Fruit fly (Drosophila melanogaster): ENCODE data around the gene r.

r gene

DNA sequence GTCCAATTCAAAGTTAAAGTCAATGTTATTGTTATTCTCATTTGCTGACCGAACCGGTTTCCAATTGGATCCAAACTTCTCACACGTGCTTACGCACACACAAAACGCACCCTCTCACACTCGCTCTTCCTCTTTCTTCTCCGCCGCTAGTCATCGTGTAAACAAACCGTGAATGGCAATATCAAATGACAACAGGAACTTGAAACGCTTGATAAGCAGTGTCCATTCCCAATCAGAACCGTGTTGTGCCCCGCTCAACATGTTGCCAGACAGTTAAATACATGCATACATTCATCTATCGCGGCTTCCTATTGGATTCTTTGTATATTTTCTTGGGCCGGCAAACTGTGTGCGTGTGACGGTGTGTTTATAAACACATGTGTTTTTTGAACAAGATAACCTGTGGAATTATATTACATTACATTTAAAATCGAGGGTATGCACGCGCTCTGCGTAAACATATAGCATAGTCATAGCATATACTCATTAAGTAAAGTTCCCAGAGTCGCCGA lies 621 bp downstream of the r start (continued):
- no peak for TF ChIP-seq CG30020 (tag; optimal IDR thresholded peaks at IDR 0.05)
- TF ChIP-seq CG2712 (tag; optimal IDR thresholded peaks at IDR 0.05) = peak; percentile 45
- no peak for TF ChIP-seq H2.0 (GFP tag; IDR thresholded peaks at IDR 0.05)
- TF ChIP-seq Taf1 (GFP tag; IDR thresholded peaks at IDR 0.05) = no peak
- no peak for TF ChIP-seq nerfin-2 (GFP tag; IDR thresholded peaks at IDR 0.05; ENCODE audit: partially characterized antibody)
- no peak for TF ChIP-seq CG12236 (GFP tag; optimal IDR thresholded peaks at IDR 0.05)

DNA sequence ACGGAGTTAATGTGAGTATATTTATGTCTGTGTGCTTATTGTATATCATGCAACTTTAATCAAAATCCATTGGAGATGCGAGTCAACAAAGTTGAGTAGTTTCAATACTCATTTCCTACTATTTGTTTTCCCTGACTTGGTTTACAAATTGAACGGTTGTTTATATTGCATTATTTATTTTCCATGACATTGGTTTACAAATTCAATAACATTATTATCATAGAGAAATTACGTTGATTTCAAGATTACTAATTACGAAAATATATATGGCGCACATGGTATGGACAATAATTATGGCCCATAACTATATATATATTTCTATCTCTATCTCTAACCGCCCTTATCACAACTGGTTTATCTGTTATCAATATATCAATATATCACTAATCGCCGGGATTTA lies 5.5 kb downstream of the r start:
- TF ChIP-seq CG18599 (GFP tag; optimal IDR thresholded peaks at IDR 0.05) (no peak), CG15696 (tag; optimal IDR thresholded peaks at IDR 0.05) (peak; percentile 53), CG2129 (GFP tag; IDR thresholded peaks at IDR 0.05; ENCODE audit: partially characterized antibody) (no peak), Chrac-16 (GFP tag; optimal IDR thresholded peaks at IDR 0.05) (no peak), CG13624 (GFP tag; optimal IDR thresholded peaks at IDR 0.05) (no peak), sens (GFP tag) (peak; percentile 53), Elba2 (GFP tag; optimal IDR thresholded peaks at IDR 0.05) (no peak), tio (GFP tag; optimal IDR thresholded peaks at IDR 0.05) (no peak), cato (GFP tag; optimal IDR thresholded peaks at IDR 0.05; ENCODE audit: borderline replicate concordance) (no peak), Lhr (GFP tag; optimal IDR thresholded peaks at IDR 0.05) (no peak), unc-4 (GFP tag; IDR thresholded peaks at IDR 0.05; ENCODE audit: partially characterized antibody) (no peak), vfl (GFP tag; optimal IDR thresholded peaks at IDR 0.05) (no peak), CHES-1-like (GFP tag; optimal IDR thresholded peaks at IDR 0.05) (no peak), Xrp1 (GFP tag; IDR thresholded peaks at IDR 0.05) (0 out of 2 replicates have a peak, but pooled peaks have one; percentile 8), slou (GFP tag; optimal IDR thresholded peaks at IDR 0.05) (no peak), dmrt11E (tag; optimal IDR thresholded peaks at IDR 0.05) (peak; percentile 22), sim (GFP tag; IDR thresholded peaks at IDR 0.05) (no peak), CG33557 (GFP tag; optimal IDR thresholded peaks at IDR 0.05) (peak; percentile 5)

DNA sequence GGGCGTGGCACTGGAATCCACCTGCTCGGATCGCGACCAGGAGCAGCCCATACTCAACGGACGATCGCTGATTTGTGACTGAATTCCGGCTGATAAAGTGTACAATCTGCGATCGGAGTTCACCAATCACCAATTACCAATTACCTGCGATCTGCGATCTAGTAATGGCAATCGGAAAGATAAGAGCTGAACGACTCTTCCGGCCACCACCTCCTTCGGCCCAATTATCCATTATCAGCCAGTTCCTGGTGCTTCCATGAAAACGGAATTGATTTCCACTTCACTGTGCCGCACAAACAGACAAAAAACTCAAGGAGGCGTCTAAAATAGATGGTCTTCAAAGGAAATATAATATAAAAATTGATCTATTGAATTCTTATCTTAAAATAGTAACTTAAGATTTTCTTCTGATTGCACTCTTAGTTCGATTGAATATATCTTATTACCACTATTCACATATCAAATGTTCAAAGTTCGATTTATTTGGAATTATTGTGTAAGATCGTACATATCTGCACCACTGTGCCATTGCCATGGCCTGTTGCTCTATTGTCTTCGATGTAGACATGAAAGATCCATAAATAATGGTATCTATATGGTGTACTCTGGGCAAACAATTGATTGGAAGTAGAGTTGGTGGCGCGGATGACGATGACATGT lies 9.4 kb downstream of the r start, which contains the start of gene CG15865:
Gene CG15865 (minus strand): TSS at position 51 of the 660 bp plus-strand sequence.
- TF ChIP-seq Ets65A (GFP tag) (peak; percentile 79), Med (GFP tag) (peak; percentile 28), sens (GFP tag) (peak; percentile 64), exex (tag; optimal IDR thresholded peaks at IDR 0.05) (peak; percentile 0), CG17385 (GFP tag; optimal IDR thresholded peaks at IDR 0.05) (no peak)

DNA sequence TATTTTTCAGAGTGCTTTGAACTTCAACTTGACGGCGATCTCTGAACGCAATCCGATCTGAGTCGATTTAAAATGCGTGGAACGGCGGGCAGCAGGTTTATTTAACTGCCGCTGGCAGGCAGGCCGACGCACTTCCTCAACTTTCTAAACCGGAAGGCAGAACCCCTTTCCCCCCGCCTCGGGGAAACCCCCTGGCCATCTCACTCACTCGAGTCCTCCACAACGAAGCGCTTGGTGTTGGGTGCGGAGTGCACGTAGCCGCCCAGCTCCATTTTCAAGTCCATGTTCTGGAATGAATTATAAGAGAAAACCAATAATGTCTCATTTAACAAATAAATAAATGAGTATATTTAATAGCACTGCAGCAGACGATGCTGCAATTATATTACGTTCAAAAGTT lies 14.7 kb downstream of the r start:
- TF ChIP-seq row (GFP tag; IDR thresholded peaks at IDR 0.05) = no peak
- TF ChIP-seq aop (GFP tag; IDR thresholded peaks at IDR 0.05) = peak; percentile 58; the same call in 1 of the 2 replicates
- TF ChIP-seq Asciz (GFP tag; optimal IDR thresholded peaks at IDR 0.05) = no peak
- no peak for TF ChIP-seq CG12391 (tag; optimal IDR thresholded peaks at IDR 0.05)
- TF ChIP-seq mirr (GFP tag; optimal IDR thresholded peaks at IDR 0.05) = no peak
- no peak for TF ChIP-seq CG1529 (GFP tag; optimal IDR thresholded peaks at IDR 0.05)
